Fruit fly (Drosophila melanogaster): ENCODE measurements around the gene CG13293.
A peak's percentile ranks its signal among the peaks of the same experiment; 100 is the strongest.

CG13293 gene

DNA sequence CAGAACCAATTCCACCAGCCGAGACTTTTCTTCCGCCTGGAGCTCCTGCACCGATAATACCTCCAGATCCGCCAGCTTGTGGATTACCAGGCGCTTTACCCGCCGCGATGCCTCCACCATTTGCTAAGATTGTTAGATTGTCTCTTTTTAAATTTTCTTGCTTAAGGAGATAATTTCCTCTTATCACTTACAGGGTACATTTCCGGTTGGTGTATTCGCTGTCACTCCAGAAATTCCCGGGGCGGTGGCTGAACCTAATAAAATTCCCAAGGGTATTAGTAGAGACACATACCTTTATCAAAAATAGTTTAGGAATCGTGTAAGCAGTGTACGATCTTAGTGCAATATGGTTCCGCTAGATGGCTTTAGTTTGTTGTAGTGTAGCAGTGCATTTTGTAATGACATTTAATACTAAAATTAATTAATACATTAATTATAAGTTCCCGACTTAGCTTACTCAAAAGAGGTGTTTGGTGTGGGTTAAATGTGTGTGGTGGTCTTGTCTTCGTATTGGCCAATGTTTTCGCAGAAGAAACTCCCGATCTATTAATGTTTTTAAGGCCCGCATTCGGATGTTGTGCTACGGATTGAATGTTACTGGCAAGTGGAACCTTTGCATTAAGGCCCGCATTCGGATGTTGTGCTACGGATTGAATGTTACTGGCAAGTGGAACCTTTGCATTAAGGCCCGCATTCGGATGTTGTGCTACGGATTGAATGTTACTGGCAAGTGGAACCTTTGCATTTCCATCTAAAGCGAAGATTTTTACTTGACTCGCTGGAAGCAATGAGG is 42.1 kb downstream of the CG13293 start:
- no peak for TF ChIP-seq OdsH (GFP tag; optimal IDR thresholded peaks at IDR 0.05)
- no peak for TF ChIP-seq tai (GFP tag; optimal IDR thresholded peaks at IDR 0.05)
- TF ChIP-seq foxo (GFP tag; optimal IDR thresholded peaks at IDR 0.05), result no peak
- peak; percentile 4 for TF ChIP-seq sv (GFP tag; optimal IDR thresholded peaks at IDR 0.05)
- no peak for TF ChIP-seq ey (GFP tag; optimal IDR thresholded peaks at IDR 0.05)
- TF ChIP-seq Hr83 (GFP tag; optimal IDR thresholded peaks at IDR 0.05; ENCODE audit: poor library complexity, severe bottlenecking), result no peak
- no peak for TF ChIP-seq brk (GFP tag; optimal IDR thresholded peaks at IDR 0.05)
- no peak for TF ChIP-seq N (GFP tag; optimal IDR thresholded peaks at IDR 0.05)
- peak; percentile 50 for TF ChIP-seq HLH106 (tag; optimal IDR thresholded peaks at IDR 0.05)
- no peak for TF ChIP-seq sage (GFP tag; optimal IDR thresholded peaks at IDR 0.05)
- TF ChIP-seq h (GFP tag; optimal IDR thresholded peaks at IDR 0.05), result no peak
- TF ChIP-seq fru (GFP tag; optimal IDR thresholded peaks at IDR 0.05), result peak; percentile 20
- TF ChIP-seq Sp1 (GFP tag; optimal IDR thresholded peaks at IDR 0.05), result no peak
- TF ChIP-seq rgr (GFP tag; optimal IDR thresholded peaks at IDR 0.05), result peak; percentile 33
- peak; percentile 32 for TF ChIP-seq CG9705 (GFP tag; optimal IDR thresholded peaks at IDR 0.05)
- no peak for TF ChIP-seq CrebA (GFP tag; optimal IDR thresholded peaks at IDR 0.05; ENCODE audit: borderline replicate concordance)
- TF ChIP-seq Rel (GFP tag; optimal IDR thresholded peaks at IDR 0.05), result no peak
- no peak for TF ChIP-seq Rel (tag; optimal IDR thresholded peaks at IDR 0.05)
- TF ChIP-seq dmrt93B (GFP tag; optimal IDR thresholded peaks at IDR 0.05), result peak; percentile 17
- TF ChIP-seq Myc (optimal IDR thresholded peaks at IDR 0.05), result peak; percentile 86
- no peak for TF ChIP-seq br (GFP tag; optimal IDR thresholded peaks at IDR 0.05)
- no peak for TF ChIP-seq usp (GFP tag; optimal IDR thresholded peaks at IDR 0.05)

DNA sequence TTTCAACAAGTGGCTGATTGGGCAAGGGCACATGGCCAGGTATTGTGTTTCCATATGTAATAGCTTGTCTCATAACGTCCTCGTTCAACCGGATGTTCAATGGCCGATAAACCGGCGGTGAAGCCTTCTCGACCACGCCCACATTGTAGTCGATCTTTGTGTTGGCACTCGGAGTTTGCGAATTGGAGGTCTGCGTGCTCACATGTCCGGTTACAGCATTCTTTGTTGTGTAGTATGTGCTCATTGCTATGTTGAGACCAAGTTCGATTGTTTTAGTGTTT is 42.7 kb downstream of the CG13293 start:
- TF ChIP-seq Abd-B (GFP tag; optimal IDR thresholded peaks at IDR 0.05) (no peak), dl (GFP tag; optimal IDR thresholded peaks at IDR 0.05; ENCODE audit: insufficient read depth in 1 of 2, partially characterized antibody in 2 of 2) (no peak), sv (GFP tag; optimal IDR thresholded peaks at IDR 0.05) (no peak), lola (GFP tag; optimal IDR thresholded peaks at IDR 0.05) (no peak), ey (GFP tag; optimal IDR thresholded peaks at IDR 0.05) (no peak), Dfd (GFP tag; optimal IDR thresholded peaks at IDR 0.05) (no peak), dmrt93B (GFP tag; optimal IDR thresholded peaks at IDR 0.05) (no peak), GATAd (GFP tag; optimal IDR thresholded peaks at IDR 0.05) (no peak), psq (GFP tag; optimal IDR thresholded peaks at IDR 0.05) (no peak), h (GFP tag; optimal IDR thresholded peaks at IDR 0.05) (no peak), tai (GFP tag; optimal IDR thresholded peaks at IDR 0.05) (no peak)

- TF ChIP-seq Jra (GFP tag; optimal IDR thresholded peaks at IDR 0.05) (no peak), dl (GFP tag; optimal IDR thresholded peaks at IDR 0.05; ENCODE audit: insufficient read depth in 1 of 2, partially characterized antibody in 2 of 2) (no peak), Myc (optimal IDR thresholded peaks at IDR 0.05) (peak; percentile 74), tai (GFP tag; optimal IDR thresholded peaks at IDR 0.05) (no peak), Vsx2 (GFP tag; optimal IDR thresholded peaks at IDR 0.05; ENCODE audit: partially characterized antibody) (peak; percentile 76), psq (GFP tag; optimal IDR thresholded peaks at IDR 0.05) (no peak), Mio (GFP tag; optimal IDR thresholded peaks at IDR 0.05) (no peak), dsf (GFP tag; optimal IDR thresholded peaks at IDR 0.05; ENCODE audit: borderline replicate concordance) (no peak), Dfd (GFP tag; optimal IDR thresholded peaks at IDR 0.05) (no peak), sage (GFP tag; optimal IDR thresholded peaks at IDR 0.05) (no peak), pan (optimal IDR thresholded peaks at IDR 0.05) (no peak)
Observed at dm6 chr3L:6129591-6129990, 46.9 kb downstream of the CG13293 start.

- no peak for TF ChIP-seq Vsx2 (GFP tag; optimal IDR thresholded peaks at IDR 0.05; ENCODE audit: partially characterized antibody)
Observed at dm6 chr3L:6130944-6131343, 48.3 kb downstream of the CG13293 start, which contains the start of gene Lcp65Ag3. Gene Lcp65Ag3, minus strand, starts transcription at chr3L:6130989.

- TF ChIP-seq Rel (GFP tag; optimal IDR thresholded peaks at IDR 0.05), result no peak
- TF ChIP-seq Rel (tag; optimal IDR thresholded peaks at IDR 0.05), result no peak
- TF ChIP-seq dsf (GFP tag; optimal IDR thresholded peaks at IDR 0.05; ENCODE audit: borderline replicate concordance), result no peak
- TF ChIP-seq tai (GFP tag; optimal IDR thresholded peaks at IDR 0.05), result no peak
- no peak for TF ChIP-seq Mio (GFP tag; optimal IDR thresholded peaks at IDR 0.05)
- no peak for TF ChIP-seq Dfd (GFP tag; optimal IDR thresholded peaks at IDR 0.05)
- no peak for TF ChIP-seq fru (GFP tag; optimal IDR thresholded peaks at IDR 0.05)
- no peak for TF ChIP-seq Jra (GFP tag; optimal IDR thresholded peaks at IDR 0.05)
- TF ChIP-seq CG32264 (GFP tag; optimal IDR thresholded peaks at IDR 0.05), result no peak
- no peak for TF ChIP-seq brk (GFP tag; optimal IDR thresholded peaks at IDR 0.05)
- no peak for TF ChIP-seq woc (GFP tag; optimal IDR thresholded peaks at IDR 0.05)
Observed at dm6 chr3L:6132009-6132408, 49.3 kb downstream of the CG13293 start, which contains the start of gene Cpr65Au. Gene Cpr65Au, minus strand, starts transcription at chr3L:6132109.

Data from whole organism, wandering third instar larva.